Worm (Caenorhabditis elegans) whole organism, mixed stage, embryonic: Measurements from ENCODE around the gene W10D9.3.

ENCODE experiments used
- M03D4.4 ChIP-seq: sonication (generic microtip); optimal IDR thresholded peaks from 2 replicates; lab custom pipeline; 2017; ENCODE audit warnings: mild to moderate bottlenecking, missing genetic modification characterization, missing compliant biosample characterization
- bed-3 ChIP-seq: fragments of 200-800 bp; sonication (Bioruptor generic); optimal IDR thresholded peaks from 3 replicates; lab custom pipeline; 2018; ENCODE audit warnings: mild to moderate bottlenecking, missing genetic modification characterization, moderate library complexity, missing compliant biosample characterization
- ceh-43 ChIP-seq: fragments of 200-800 bp; sonication (Bioruptor generic); optimal IDR thresholded peaks from 2 replicates; lab custom pipeline; 2018; ENCODE audit warnings: mild to moderate bottlenecking, missing genetic modification characterization, moderate library complexity, missing compliant biosample characterization
- ceh-83 ChIP-seq: fragments of 200-800 bp; sonication (Bioruptor generic); optimal IDR thresholded peaks from 2 replicates; lab custom pipeline; 2018; ENCODE audit warnings: mild to moderate bottlenecking, missing genetic modification characterization, missing compliant biosample characterization
- ces-1 ChIP-seq: fragments of 150-350 bp; optimal IDR thresholded peaks from 2 replicates; lab custom pipeline; 2014; ENCODE audit warnings: missing biosample characterization, missing genetic modification reagents, missing genetic modification characterization
- cnd-1 ChIP-seq: fragments of 200-800 bp; sonication (Bioruptor generic); optimal IDR thresholded peaks from 2 replicates; lab custom pipeline; 2018; ENCODE audit warnings: mild to moderate bottlenecking, missing genetic modification characterization, missing compliant biosample characterization
- drap-1 ChIP-seq: fragments of 200-800 bp; sonication (Bioruptor generic); optimal IDR thresholded peaks from 3 replicates; lab custom pipeline; 2018; ENCODE audit warnings: mild to moderate bottlenecking, missing genetic modification characterization, missing compliant biosample characterization
- elt-1 ChIP-seq: sonication (generic microtip); optimal IDR thresholded peaks from 2 replicates; lab custom pipeline; 2017; ENCODE audit warnings: missing genetic modification characterization, mild to moderate bottlenecking, missing compliant biosample characterization, antibody characterized with exemption, moderate library complexity, borderline replicate concordance; ENCODE audit not compliant: insufficient read depth
- elt-3 ChIP-seq: fragments of 150-350 bp; optimal IDR thresholded peaks from 2 replicates; lab custom pipeline; 2014; ENCODE audit warnings: missing biosample characterization, missing genetic modification characterization
- ham-2 ChIP-seq: fragments of 200-800 bp; sonication (Bioruptor generic); optimal IDR thresholded peaks from 2 replicates; lab custom pipeline; 2018; ENCODE audit warnings: mild to moderate bottlenecking, missing genetic modification characterization, missing compliant biosample characterization
- hlh-1 ChIP-seq: fragments of 150-350 bp; optimal IDR thresholded peaks from 2 replicates; lab custom pipeline; 2014; ENCODE audit warnings: missing biosample characterization, missing genetic modification reagents, missing genetic modification characterization
- lin-13 ChIP-seq: fragments of 150-350 bp; optimal IDR thresholded peaks from 2 replicates; lab custom pipeline; 2014; ENCODE audit warnings: missing biosample characterization, missing genetic modification characterization
- lin-32 ChIP-seq: fragments of 200-800 bp; sonication (Bioruptor generic); optimal IDR thresholded peaks from 2 replicates; lab custom pipeline; 2018; ENCODE audit warnings: mild to moderate bottlenecking, missing genetic modification characterization, missing compliant biosample characterization
- lsy-2 ChIP-seq: fragments of 150-350 bp; optimal IDR thresholded peaks from 2 replicates; lab custom pipeline; 2014; ENCODE audit warnings: missing biosample characterization, missing genetic modification characterization
- mep-1 ChIP-seq: fragments of 150-350 bp; optimal IDR thresholded peaks from 2 replicates; lab custom pipeline; 2017; ENCODE audit warnings: missing biosample characterization, missing genetic modification reagents, missing genetic modification characterization, inconsistent platforms
- mls-2 ChIP-seq: sonication (generic microtip); optimal IDR thresholded peaks from 2 replicates; lab custom pipeline; 2016; ENCODE audit warnings: mild to moderate bottlenecking, missing genetic modification characterization, moderate library complexity, missing compliant biosample characterization
- nhr-12 ChIP-seq: fragments of 150-350 bp; optimal IDR thresholded peaks from 2 replicates; lab custom pipeline; 2014; ENCODE audit warnings: missing biosample characterization, missing genetic modification characterization
- nhr-2 ChIP-seq: fragments of 150-350 bp; optimal IDR thresholded peaks from 2 replicates; lab custom pipeline; 2014; ENCODE audit warnings: missing biosample characterization, missing genetic modification characterization
- nhr-237 ChIP-seq: fragments of 150-350 bp; optimal IDR thresholded peaks from 2 replicates; lab custom pipeline; 2014; ENCODE audit warnings: missing biosample characterization, missing genetic modification characterization
- nhr-28 ChIP-seq: fragments of 150-350 bp; optimal IDR thresholded peaks from 2 replicates; lab custom pipeline; 2014; ENCODE audit warnings: missing biosample characterization, missing genetic modification characterization
- nhr-76 ChIP-seq: sonication (generic microtip); optimal IDR thresholded peaks from 2 replicates; lab custom pipeline; 2017; ENCODE audit warnings: missing biosample characterization, missing genetic modification characterization
- pha-4 ChIP-seq: fragments of 150-350 bp; optimal IDR thresholded peaks from 2 replicates; lab custom pipeline; 2018; ENCODE audit warnings: missing biosample characterization, missing genetic modification reagents, missing genetic modification characterization
- sem-2 ChIP-seq: fragments of 200-800 bp; sonication (Bioruptor generic); optimal IDR thresholded peaks from 2 replicates; lab custom pipeline; 2018; ENCODE audit warnings: mild to moderate bottlenecking, missing genetic modification characterization, missing compliant biosample characterization
- snpc-4 ChIP-seq: fragments of 150-350 bp; optimal IDR thresholded peaks from 2 replicates; lab custom pipeline; 2014; ENCODE audit warnings: missing biosample characterization, missing genetic modification characterization
- sptf-1 ChIP-seq: sonication (generic microtip); optimal IDR thresholded peaks from 2 replicates; lab custom pipeline; 2017; ENCODE audit warnings: mild to moderate bottlenecking, missing genetic modification characterization, moderate library complexity, missing compliant biosample characterization
- tbx-8 ChIP-seq: fragments of 200-800 bp; sonication (Bioruptor generic); optimal IDR thresholded peaks from 2 replicates; lab custom pipeline; 2018; ENCODE audit warnings: mild to moderate bottlenecking, missing genetic modification characterization, moderate library complexity, missing compliant biosample characterization
- unc-120 ChIP-seq: sonication (generic microtip); optimal IDR thresholded peaks from 2 replicates; lab custom pipeline; 2017; ENCODE audit warnings: missing genetic modification characterization, missing compliant biosample characterization; ENCODE audit not compliant: poor library complexity, severe bottlenecking
- unc-39 ChIP-seq: fragments of 150-350 bp; optimal IDR thresholded peaks from 2 replicates; lab custom pipeline; 2014; ENCODE audit warnings: missing biosample characterization, missing genetic modification characterization
- unc-62 ChIP-seq: fragments of 150-350 bp; optimal IDR thresholded peaks from 2 replicates; lab custom pipeline; 2014; ENCODE audit warnings: missing biosample characterization, missing genetic modification reagents, missing genetic modification characterization
- zip-8 ChIP-seq: fragments of 150-350 bp; optimal IDR thresholded peaks from 2 replicates; lab custom pipeline; 2014; ENCODE audit warnings: missing biosample characterization, missing genetic modification characterization
- ztf-11 ChIP-seq: fragments of 150-350 bp; optimal IDR thresholded peaks from 2 replicates; lab custom pipeline; 2014; ENCODE audit warnings: missing biosample characterization, missing genetic modification characterization

The W10D9.3 gene

ce11 chrII:460835-461234, at the start of gene W10D9.3:
Gene W10D9.3, minus strand, starts transcription at chrII:460935.
- TF ChIP-seq nhr-237 (tag; lab: Kevin White, UChicago) (no peak), unc-39 (tag; lab: Kevin White, UChicago) (no peak), pha-4 (tag; lab: Kevin White, UChicago) (no peak), ztf-11 (tag; lab: Kevin White, UChicago) (no peak), elt-1 (no peak), snpc-4 (no peak), sptf-1 (tag; lab: Kevin White, UChicago) (no peak), M03D4.4 (tag; lab: Kevin White, UChicago) (no peak), lin-32 (GFP tag; lab: Kevin White, UChicago) (no peak), mep-1 (no peak), hlh-1 (no peak)

- no peak for TF ChIP-seq snpc-4
- TF ChIP-seq hlh-1 = no peak
- TF ChIP-seq mls-2 = no peak
- TF ChIP-seq unc-39 (tag; lab: Kevin White, UChicago) = no peak
- TF ChIP-seq elt-1 = no peak
- TF ChIP-seq bed-3 (GFP tag; lab: Kevin White, UChicago) = no peak
- TF ChIP-seq ces-1 (GFP tag; lab: Kevin White, UChicago) = no peak
- no peak for TF ChIP-seq zip-8 (tag; lab: Kevin White, UChicago)
- no peak for TF ChIP-seq lin-13 (tag; lab: Kevin White, UChicago)
- TF ChIP-seq M03D4.4 (tag; lab: Kevin White, UChicago) = no peak
- no peak for TF ChIP-seq cnd-1 (tag; lab: Kevin White, UChicago)
- no peak for TF ChIP-seq drap-1 (GFP tag; lab: Kevin White, UChicago)
- no peak for TF ChIP-seq ham-2 (GFP tag; lab: Kevin White, UChicago)
- no peak for TF ChIP-seq sem-2 (GFP tag; lab: Kevin White, UChicago)
- TF ChIP-seq pha-4 (tag; lab: Kevin White, UChicago) = no peak
- no peak for TF ChIP-seq elt-3 (tag; lab: Kevin White, UChicago)
- TF ChIP-seq ceh-83 (GFP tag; lab: Kevin White, UChicago) = no peak
- no peak for TF ChIP-seq lin-32 (GFP tag; lab: Kevin White, UChicago)
- TF ChIP-seq tbx-8 (GFP tag; lab: Kevin White, UChicago) = no peak
Measured at ce11 chrII:509230-509629, 48.5 kb upstream of the W10D9.3 start, which contains the start of gene srh-105. Gene srh-105, minus strand, starts transcription at chrII:509330.

ce11 chrII:508603-509002, 47.9 kb upstream of the W10D9.3 start:
- TF ChIP-seq nhr-12 (tag; lab: Kevin White, UChicago) = no peak
- TF ChIP-seq snpc-4 = no peak
- TF ChIP-seq mls-2 = no peak
- no peak for TF ChIP-seq hlh-1
- no peak for TF ChIP-seq ces-1 (GFP tag; lab: Kevin White, UChicago)
- no peak for TF ChIP-seq ceh-43 (GFP tag; lab: Kevin White, UChicago)
- no peak for TF ChIP-seq ceh-83 (GFP tag; lab: Kevin White, UChicago)
- no peak for TF ChIP-seq tbx-8 (GFP tag; lab: Kevin White, UChicago)
- TF ChIP-seq elt-1 = no peak
- no peak for TF ChIP-seq bed-3 (GFP tag; lab: Kevin White, UChicago)
- TF ChIP-seq elt-3 (tag; lab: Kevin White, UChicago) = no peak
- no peak for TF ChIP-seq nhr-76 (tag; lab: Kevin White, UChicago)
- TF ChIP-seq, all 35 proteins: peak for 0

ce11 chrII:506069-506468, 45.3 kb upstream of the W10D9.3 start:
- TF ChIP-seq zip-8 (tag; lab: Kevin White, UChicago) (peak; percentile 8), bed-3 (GFP tag; lab: Kevin White, UChicago) (no peak), mep-1 (peak; percentile 46), pha-4 (tag; lab: Kevin White, UChicago) (peak; percentile 11), lsy-2 (tag; lab: Kevin White, UChicago) (peak; percentile 19), lin-13 (tag; lab: Kevin White, UChicago) (peak; percentile 31), ceh-43 (GFP tag; lab: Kevin White, UChicago) (peak; percentile 30), sptf-1 (tag; lab: Kevin White, UChicago) (peak; percentile 20), nhr-237 (tag; lab: Kevin White, UChicago) (no peak), drap-1 (GFP tag; lab: Kevin White, UChicago) (no peak), ces-1 (GFP tag; lab: Kevin White, UChicago) (peak; percentile 45), cnd-1 (tag; lab: Kevin White, UChicago) (peak; percentile 39)

ce11 chrII:502638-503037, 41.9 kb upstream of the W10D9.3 start:
- TF ChIP-seq pha-4 (tag; lab: Kevin White, UChicago) (no peak), hlh-1 (no peak)

ce11 chrII:495124-495523, 34.4 kb upstream of the W10D9.3 start, which contains the start of gene sms-5:
Gene sms-5, plus strand, starts transcription at chrII:495424.
- no peak for TF ChIP-seq unc-62 (GFP tag; lab: Kevin White, UChicago)
- TF ChIP-seq bed-3 (GFP tag; lab: Kevin White, UChicago) = no peak
- no peak for TF ChIP-seq nhr-28 (tag; lab: Kevin White, UChicago)
- no peak for TF ChIP-seq M03D4.4 (tag; lab: Kevin White, UChicago)
- no peak for TF ChIP-seq snpc-4
- TF ChIP-seq nhr-2 = no peak
- TF ChIP-seq unc-39 (tag; lab: Kevin White, UChicago) = no peak
- no peak for TF ChIP-seq zip-8 (tag; lab: Kevin White, UChicago)
- TF ChIP-seq unc-120 = no peak
